Fruit fly (Drosophila melanogaster): ENCODE measurements around the gene CG13003.

The CG13003 gene

dm6 chrX:16816500-16816899, 59.8 kb downstream of the CG13003 start:
- no peak for TF ChIP-seq CG17801 (GFP tag; optimal IDR thresholded peaks at IDR 0.05; ENCODE audit: partially characterized antibody)

- TF ChIP-seq CG17801 (GFP tag; optimal IDR thresholded peaks at IDR 0.05; ENCODE audit: partially characterized antibody), result no peak
Observed at dm6 chrX:16815168-16815567, 61.2 kb downstream of the CG13003 start.

dm6 chrX:16814351-16814750, 62.0 kb downstream of the CG13003 start:
- peak; percentile 3 for TF ChIP-seq CG17801 (GFP tag; optimal IDR thresholded peaks at IDR 0.05; ENCODE audit: partially characterized antibody)

dm6 chrX:16813226-16813625, 63.1 kb downstream of the CG13003 start:
- TF ChIP-seq CG17801 (GFP tag; optimal IDR thresholded peaks at IDR 0.05; ENCODE audit: partially characterized antibody), result no peak

- peak; percentile 37 for TF ChIP-seq CG17801 (GFP tag; optimal IDR thresholded peaks at IDR 0.05; ENCODE audit: partially characterized antibody)
Observed at dm6 chrX:16811213-16811749, 65.1 kb downstream of the CG13003 start, which contains the start of gene CG4829. CG4829 (plus strand) TSS chrX:16811699.

dm6 chrX:16809093-16809492, 67.3 kb downstream of the CG13003 start:
- no peak for TF ChIP-seq CG17801 (GFP tag; optimal IDR thresholded peaks at IDR 0.05; ENCODE audit: partially characterized antibody)

dm6 chrX:16808654-16809053, 67.7 kb downstream of the CG13003 start:
- TF ChIP-seq CG17801 (GFP tag; optimal IDR thresholded peaks at IDR 0.05; ENCODE audit: partially characterized antibody), result no peak

dm6 chrX:16805768-16806167, 70.6 kb downstream of the CG13003 start, which contains the start of gene ppk28:
ppk28 (plus strand) TSS chrX:16806068.
- TF ChIP-seq CG17801 (GFP tag; optimal IDR thresholded peaks at IDR 0.05; ENCODE audit: partially characterized antibody), result no peak

- peak; percentile 46 for TF ChIP-seq CG17801 (GFP tag; optimal IDR thresholded peaks at IDR 0.05; ENCODE audit: partially characterized antibody)
Observed at dm6 chrX:16803299-16803698, 73.0 kb downstream of the CG13003 start, which contains the start of the genes Rai1 and CG13005. Rai1 (minus strand) TSS chrX:16803344. CG13005 (plus strand) TSS chrX:16803650.

- TF ChIP-seq CG17801 (GFP tag; optimal IDR thresholded peaks at IDR 0.05; ENCODE audit: partially characterized antibody), result no peak
Observed at dm6 chrX:16800530-16801027, 75.8 kb downstream of the CG13003 start, which contains the start of the genes CG9132 and CG4789. CG9132 (minus strand) TSS chrX:16800710. CG4789 (plus strand) TSS chrX:16800930.

- no peak for TF ChIP-seq CG17801 (GFP tag; optimal IDR thresholded peaks at IDR 0.05; ENCODE audit: partially characterized antibody)
Observed at dm6 chrX:16799914-16800313, 76.4 kb downstream of the CG13003 start.

dm6 chrX:16798166-16798565, 78.2 kb downstream of the CG13003 start:
- TF ChIP-seq CG17801 (GFP tag; optimal IDR thresholded peaks at IDR 0.05; ENCODE audit: partially characterized antibody), result no peak
